Worm (Caenorhabditis elegans) whole organism, L2 larva: ENCODE data around the gene clec-171.

ENCODE experiments used
- F13H6.1 ChIP-seq: sonication (generic microtip); optimal IDR thresholded peaks from 2 replicates; lab custom pipeline; 2016; ENCODE audit warnings: missing genetic modification characterization, missing compliant biosample characterization
- elt-3 ChIP-seq: sonication (generic microtip); optimal IDR thresholded peaks from 2 replicates; lab custom pipeline; 2017; ENCODE audit warnings: missing biosample characterization, missing genetic modification characterization
- mdl-1 ChIP-seq, 2 experiments: fragments of 150-350 bp in 1 of 2; sonication (generic microtip) in 1 of 2; optimal IDR thresholded peaks; 2 replicates each; lab custom pipeline; 2017; ENCODE audit warnings: missing biosample characterization in 2 of 2, missing genetic modification characterization in 2 of 2
- nhr-10 ChIP-seq: sonication (generic microtip); optimal IDR thresholded peaks from 2 replicates; lab custom pipeline; 2017; ENCODE audit warnings: missing biosample characterization, missing genetic modification characterization

ce11 chrIV:1459826-1460489 is 32.8 kb upstream of the clec-171 start:
- no peak for TF ChIP-seq elt-3 (tag; lab: Kevin White, UChicago)
- no peak for TF ChIP-seq mdl-1 (tag; optimal IDR thresholded peaks at IDR 0.05; lab: Kevin White, UChicago)
- TF ChIP-seq F13H6.1 (tag; lab: Kevin White, UChicago): no peak
- TF ChIP-seq nhr-10 (tag; lab: Kevin White, UChicago): no peak
